Worm (Caenorhabditis elegans) whole organism, late embryonic: Measurements from ENCODE around the gene Y19D10B.8.

Experiments
- ama-1 ChIP-seq: fragments of 150-350 bp; optimal IDR thresholded peaks from 2 replicates; lab custom pipeline; 2014
- ceh-48 ChIP-seq: sonication (generic microtip); optimal IDR thresholded peaks from 2 replicates; lab custom pipeline; 2016; ENCODE audit warnings: missing genetic modification characterization, inconsistent platforms, missing compliant biosample characterization
- hlh-6 ChIP-seq: sonication (generic microtip); optimal IDR thresholded peaks from 2 replicates; lab custom pipeline; 2016; ENCODE audit warnings: missing genotype, missing genetic modification characterization, missing compliant biosample characterization
- npax-4 ChIP-seq: sonication (generic microtip); optimal IDR thresholded peaks from 2 replicates; lab custom pipeline; 2016; ENCODE audit warnings: missing genetic modification characterization, missing compliant biosample characterization
- odd-2 ChIP-seq: sonication (generic microtip); optimal IDR thresholded peaks from 2 replicates; lab custom pipeline; 2017; ENCODE audit warnings: antibody characterized with exemption, mild to moderate bottlenecking, missing genetic modification characterization, missing compliant biosample characterization
- pha-4 ChIP-seq: fragments of 150-350 bp; optimal IDR thresholded peaks from 2 replicates; lab custom pipeline; 2018; ENCODE audit warnings: missing biosample characterization, missing genetic modification reagents, missing genetic modification characterization
- unc-42 ChIP-seq: sonication (generic microtip); optimal IDR thresholded peaks from 2 replicates; lab custom pipeline; 2016; ENCODE audit warnings: missing genotype, missing genetic modification characterization, missing compliant biosample characterization
- zip-5 ChIP-seq: sonication (generic microtip); optimal IDR thresholded peaks from 2 replicates; lab custom pipeline; 2016; ENCODE audit warnings: missing genetic modification characterization, missing compliant biosample characterization

DNA sequence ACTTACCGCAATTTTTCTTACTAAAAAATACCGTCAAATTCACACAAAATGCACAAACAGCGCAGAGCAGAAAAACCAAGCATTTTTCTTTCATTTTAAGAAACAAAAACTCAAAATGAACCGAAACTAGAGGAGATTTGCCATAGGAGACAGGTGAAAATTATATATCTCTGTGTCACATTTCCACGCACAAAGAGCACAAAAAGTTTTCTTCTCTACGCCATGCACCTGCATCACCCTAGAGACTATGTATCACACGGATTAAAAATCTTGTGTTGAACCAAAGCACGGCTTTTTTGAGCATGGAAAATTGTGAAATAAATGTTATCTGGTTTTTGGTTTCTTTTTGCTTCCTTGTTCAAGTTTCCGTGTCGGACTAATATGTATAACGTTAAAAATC lies 3.0 kb upstream of the Y19D10B.8 start, which contains the start of gene irld-15:
- no peak for TF ChIP-seq ama-1 (lab: Kevin White, UChicago)
- TF ChIP-seq odd-2 (tag; lab: Kevin White, UChicago): no peak
- no peak for TF ChIP-seq pha-4
- TF ChIP-seq unc-42 (tag; lab: Kevin White, UChicago): no peak
- TF ChIP-seq ceh-48 (tag; lab: Kevin White, UChicago): no peak
- no peak for TF ChIP-seq hlh-6 (tag; lab: Kevin White, UChicago)
- TF ChIP-seq npax-4 (tag; lab: Kevin White, UChicago): no peak
- TF ChIP-seq zip-5: no peak
